Fruit fly (Drosophila melanogaster) whole organism, embryonic: Measurements from ENCODE around the gene UQCR-14.

Experiments
- Adf1 ChIP-seq: fragments of 200-800 bp; sonication (Bioruptor generic); IDR thresholded peaks from 2 replicates; pipeline ENCODE4 v1.3.6; 2022; ENCODE audit warnings: missing biosample characterization, missing genetic modification characterization
- CG10654 ChIP-seq: fragments of 200-800 bp; sonication (Bioruptor generic); optimal IDR thresholded peaks from 2 replicates; lab custom pipeline; 2016; ENCODE audit warnings: missing biosample characterization, missing genetic modification characterization
- CG11456 ChIP-seq: fragments of 200-800 bp; sonication (Bioruptor generic); IDR thresholded peaks from 3 replicates; pipeline ENCODE4 v1.3.6; 2022; ENCODE audit warnings: missing biosample characterization, missing genetic modification characterization
- CG11504 ChIP-seq: fragments of 200-800 bp; sonication (Bioruptor generic); optimal IDR thresholded peaks from 3 replicates; lab custom pipeline; 2019; ENCODE audit warnings: missing biosample characterization, mild to moderate bottlenecking, missing genetic modification characterization, moderate library complexity
- CG11560 ChIP-seq: fragments of 200-800 bp; sonication (Bioruptor generic); IDR thresholded peaks from 3 replicates; pipeline ENCODE4 v1.3.6; 2022; ENCODE audit warnings: missing biosample characterization, missing genetic modification characterization
- CG13123 ChIP-seq: fragments of 200-800 bp; sonication (Bioruptor generic); optimal IDR thresholded peaks from 2 replicates; lab custom pipeline; 2016; ENCODE audit warnings: missing biosample characterization, missing genetic modification characterization
- CG13296 ChIP-seq: fragments of 200-800 bp; sonication (Bioruptor generic); optimal IDR thresholded peaks from 3 replicates; lab custom pipeline; 2018; ENCODE audit warnings: missing biosample characterization, mild to moderate bottlenecking, missing genetic modification characterization
- CG15011 ChIP-seq: fragments of 200-800 bp; sonication (Bioruptor generic); optimal IDR thresholded peaks from 3 replicates; lab custom pipeline; 2018; ENCODE audit warnings: missing biosample characterization, mild to moderate bottlenecking, missing genetic modification characterization
- CG15073 ChIP-seq: fragments of 200-800 bp; sonication (Bioruptor generic); optimal IDR thresholded peaks from 2 replicates; lab custom pipeline; 2016; ENCODE audit warnings: missing biosample characterization, missing genetic modification characterization
- CG15479 ChIP-seq: fragments of 200-800 bp; sonication (Bioruptor generic); optimal IDR thresholded peaks from 3 replicates; lab custom pipeline; 2019; ENCODE audit warnings: missing biosample characterization, mild to moderate bottlenecking, missing genetic modification characterization, moderate library complexity
- CG17912 ChIP-seq: fragments of 200-800 bp; sonication (Bioruptor generic); optimal IDR thresholded peaks from 2 replicates; lab custom pipeline; 2018; ENCODE audit warnings: missing biosample characterization, mild to moderate bottlenecking, missing genetic modification characterization
- CG18619 ChIP-seq: fragments of 200-800 bp; sonication (Bioruptor generic); optimal IDR thresholded peaks from 3 replicates; lab custom pipeline; 2017; ENCODE audit warnings: missing biosample characterization, mild to moderate bottlenecking, missing genetic modification characterization
- CG31365 ChIP-seq: fragments of 200-800 bp; sonication (Bioruptor generic); optimal IDR thresholded peaks from 2 replicates; lab custom pipeline; 2018; ENCODE audit warnings: missing biosample characterization, mild to moderate bottlenecking, missing genetic modification characterization
- CG32532 ChIP-seq: fragments of 200-800 bp; sonication (Bioruptor generic); IDR thresholded peaks from 2 replicates; pipeline ENCODE4 v1.3.6; 2022; ENCODE audit warnings: missing biosample characterization, missing genetic modification characterization
- CG34224 ChIP-seq: fragments of 200-800 bp; sonication (Bioruptor generic); IDR thresholded peaks from 3 replicates; pipeline ENCODE4 v1.3.6; 2022; ENCODE audit warnings: missing biosample characterization, missing genetic modification characterization; ENCODE audit not compliant: partially characterized antibody
- CG34376 ChIP-seq: fragments of 200-800 bp; sonication (Bioruptor generic); optimal IDR thresholded peaks from 2 replicates; lab custom pipeline; 2018; ENCODE audit warnings: missing biosample characterization, mild to moderate bottlenecking, missing genetic modification characterization
- CG42726 ChIP-seq: fragments of 200-800 bp; sonication (Bioruptor generic); IDR thresholded peaks from 2 replicates; pipeline ENCODE4 v1.3.6; 2022; ENCODE audit warnings: missing biosample characterization, missing genetic modification characterization; ENCODE audit not compliant: partially characterized antibody
- CG4424 ChIP-seq: fragments of 200-800 bp; sonication (Bioruptor generic); optimal IDR thresholded peaks from 3 replicates; lab custom pipeline; 2016; ENCODE audit warnings: missing biosample characterization, missing genetic modification characterization
- CG4617 ChIP-seq: fragments of 200-800 bp; sonication (Bioruptor generic); optimal IDR thresholded peaks from 3 replicates; lab custom pipeline; 2016; ENCODE audit warnings: missing biosample characterization, missing genetic modification characterization, borderline replicate concordance
- CG5953 ChIP-seq: fragments of 200-800 bp; sonication (Bioruptor generic); IDR thresholded peaks from 2 replicates; pipeline ENCODE4 v1.3.6; 2022; ENCODE audit warnings: missing biosample characterization, missing genetic modification characterization
- CG6175 ChIP-seq: fragments of 200-800 bp; sonication (Bioruptor generic); IDR thresholded peaks from 3 replicates; pipeline ENCODE4 v1.3.6; 2022; ENCODE audit warnings: missing biosample characterization, missing genetic modification characterization
- CG6272 ChIP-seq: fragments of 200-800 bp; sonication (Bioruptor generic); IDR thresholded peaks from 2 replicates; pipeline ENCODE4 v1.3.6; 2022; ENCODE audit warnings: missing biosample characterization, missing genetic modification characterization
- CG6791 ChIP-seq: fragments of 200-800 bp; sonication (Bioruptor generic); IDR thresholded peaks from 3 replicates; pipeline ENCODE4 v1.3.6; 2022; ENCODE audit warnings: missing biosample characterization, missing genetic modification characterization; ENCODE audit not compliant: partially characterized antibody
- CG6813 ChIP-seq: fragments of 200-800 bp; sonication (Bioruptor generic); optimal IDR thresholded peaks from 2 replicates; lab custom pipeline; 2017; ENCODE audit warnings: missing biosample characterization, missing genetic modification characterization, mild to moderate bottlenecking, moderate library complexity, missing genetic modification reagents
- CG8089 ChIP-seq: fragments of 200-800 bp; sonication (Bioruptor generic); optimal IDR thresholded peaks from 3 replicates; lab custom pipeline; 2016; ENCODE audit warnings: missing biosample characterization, missing genetic modification characterization
- CG8290 ChIP-seq, 3 experiments: fragments of 200-800 bp; sonication (Bioruptor generic); optimal IDR thresholded peaks; 2 replicates each; lab custom pipeline; 2016 to 2019; ENCODE audit warnings: missing biosample characterization in 3 of 3, missing genetic modification characterization in 3 of 3, mild to moderate bottlenecking in 2 of 3, moderate library complexity in 1 of 3
- CG8944 ChIP-seq: fragments of 200-800 bp; sonication (Bioruptor generic); optimal IDR thresholded peaks from 3 replicates; lab custom pipeline; 2016; ENCODE audit warnings: missing biosample characterization, missing genetic modification characterization
- CG9437 ChIP-seq: fragments of 200-800 bp; sonication (Bioruptor generic); optimal IDR thresholded peaks from 2 replicates; lab custom pipeline; 2018; ENCODE audit warnings: missing biosample characterization, mild to moderate bottlenecking, missing genetic modification characterization
- Dad ChIP-seq: fragments of 200-800 bp; sonication (Bioruptor generic); optimal IDR thresholded peaks from 3 replicates; lab custom pipeline; 2016; ENCODE audit warnings: missing biosample characterization, missing genetic modification characterization
- Dp ChIP-seq: fragments of 200-800 bp; sonication (Bioruptor generic); optimal IDR thresholded peaks from 2 replicates; lab custom pipeline; 2018; ENCODE audit warnings: missing biosample characterization, mild to moderate bottlenecking, missing genetic modification characterization, moderate library complexity
- Eip74EF ChIP-seq, 2 experiments: fragments of 200-800 bp in 1 of 2; fragments of >200 bp in 1 of 2; sonication (Bioruptor generic) in 1 of 2; optimal IDR thresholded peaks; 2 replicates each; lab custom pipeline; 2017 to 2019; ENCODE audit warnings: missing biosample characterization in 2 of 2, missing genetic modification characterization in 2 of 2, mild to moderate bottlenecking in 1 of 2, moderate library complexity in 1 of 2
- H15 ChIP-seq: fragments of 200-800 bp; sonication (Bioruptor generic); IDR thresholded peaks from 3 replicates; pipeline ENCODE4 v1.3.6; 2022; ENCODE audit warnings: missing biosample characterization, missing genetic modification characterization
- Hmr ChIP-seq: fragments of 200-800 bp; sonication (Bioruptor generic); optimal IDR thresholded peaks from 3 replicates; lab custom pipeline; 2017; ENCODE audit warnings: mild to moderate bottlenecking, missing biosample characterization, missing genetic modification reagents, missing genetic modification characterization
- Lim3 ChIP-seq: fragments of 200-800 bp; sonication (Bioruptor generic); IDR thresholded peaks from 2 replicates; pipeline ENCODE4 v1.3.6; 2022; ENCODE audit warnings: missing biosample characterization, missing genetic modification characterization
- TFAM ChIP-seq: fragments of 200-800 bp; sonication (Bioruptor generic); optimal IDR thresholded peaks from 2 replicates; lab custom pipeline; 2017; ENCODE audit warnings: missing biosample characterization, missing genetic modification characterization, inconsistent platforms
- ac ChIP-seq: fragments of 200-800 bp; sonication (Bioruptor generic); optimal IDR thresholded peaks from 3 replicates; lab custom pipeline; 2017; ENCODE audit warnings: missing biosample characterization, mild to moderate bottlenecking, missing genetic modification characterization
- al ChIP-seq: fragments of 200-800 bp; sonication (Bioruptor generic); IDR thresholded peaks from 2 replicates; pipeline ENCODE4 v1.3.6; 2022; ENCODE audit warnings: missing biosample characterization, missing genetic modification characterization
- az2 ChIP-seq: fragments of 200-800 bp; sonication (Bioruptor generic); optimal IDR thresholded peaks from 3 replicates; lab custom pipeline; 2016; ENCODE audit warnings: missing biosample characterization, missing genetic modification characterization
- chn ChIP-seq: fragments of 200-800 bp; sonication (Bioruptor generic); optimal IDR thresholded peaks from 2 replicates; lab custom pipeline; 2016; ENCODE audit warnings: missing biosample characterization, missing genetic modification characterization
- corto ChIP-seq: fragments of 200-800 bp; sonication (Bioruptor generic); optimal IDR thresholded peaks from 2 replicates; lab custom pipeline; 2016; ENCODE audit warnings: missing biosample characterization, mild to moderate bottlenecking, missing genetic modification characterization, moderate library complexity
- croc ChIP-seq: fragments of 200-800 bp; sonication (Bioruptor generic); conservative IDR thresholded peaks from 3 replicates; pipeline ENCODE4 v1.3.6; 2022; ENCODE audit warnings: missing biosample characterization, missing genetic modification characterization
- gsb ChIP-seq: fragments of 200-800 bp; sonication (Bioruptor generic); IDR thresholded peaks from 2 replicates; pipeline ENCODE4 v1.3.6; 2022; ENCODE audit warnings: missing biosample characterization, missing genetic modification characterization
- ken ChIP-seq: fragments of 200-800 bp; sonication (Bioruptor generic); IDR thresholded peaks from 3 replicates; pipeline ENCODE4 v1.3.6; 2022; ENCODE audit warnings: missing biosample characterization, missing genetic modification characterization
- lmd ChIP-seq: fragments of 200-800 bp; sonication (Bioruptor generic); IDR thresholded peaks from 2 replicates; pipeline ENCODE4 v1.3.6; 2022; ENCODE audit warnings: missing biosample characterization, missing genetic modification characterization
- luna ChIP-seq: fragments of 200-800 bp; sonication (Bioruptor generic); optimal IDR thresholded peaks from 2 replicates; lab custom pipeline; 2016; ENCODE audit warnings: missing biosample characterization, missing genetic modification characterization
- mam ChIP-seq: fragments of 200-800 bp; sonication (Bioruptor generic); optimal IDR thresholded peaks from 3 replicates; lab custom pipeline; 2016; ENCODE audit warnings: missing biosample characterization, missing genetic modification characterization
- sima ChIP-seq: fragments of 200-800 bp; sonication (Bioruptor generic); optimal IDR thresholded peaks from 2 replicates; lab custom pipeline; 2016; ENCODE audit warnings: missing biosample characterization, missing genetic modification characterization
- sob ChIP-seq: fragments of 200-800 bp; sonication (Bioruptor generic); IDR thresholded peaks from 2 replicates; pipeline ENCODE4 v1.3.6; 2022; ENCODE audit warnings: missing biosample characterization, missing genetic modification characterization
- sr ChIP-seq: fragments of 200-800 bp; sonication (Bioruptor generic); IDR thresholded peaks from 3 replicates; pipeline ENCODE4 v1.3.6; 2022; ENCODE audit warnings: missing biosample characterization, missing genetic modification characterization
- wek ChIP-seq: fragments of 200-800 bp; sonication (Bioruptor generic); optimal IDR thresholded peaks from 3 replicates; lab custom pipeline; 2018; ENCODE audit warnings: missing biosample characterization, mild to moderate bottlenecking, missing genetic modification characterization, moderate library complexity
- z ChIP-seq: fragments of 200-800 bp; sonication (Bioruptor generic); IDR thresholded peaks from 3 replicates; pipeline ENCODE4 v1.3.6; 2022; ENCODE audit warnings: missing biosample characterization, missing genetic modification characterization

UQCR-14 gene

dm6 chrX:16275854-16276338, 10.2 kb upstream of the UQCR-14 start, which contains the start of the genes kat80 and Prosalpha4 (continued):
- TF ChIP-seq CG8944 (GFP tag; lab: Kevin White, UChicago) = no peak
- peak; percentile 41; the same call in 1 of the 2 replicates for TF ChIP-seq CG42726 (GFP tag; lab: Robert Waterston, UW)
- TF ChIP-seq CG11504 (tag; lab: Kevin White, UChicago) = peak; percentile 55
- no peak for TF ChIP-seq TFAM (GFP tag; lab: Kevin White, UChicago)
- TF ChIP-seq CG8089 (GFP tag; lab: Kevin White, UChicago) = no peak
- TF ChIP-seq Eip74EF (GFP tag; optimal IDR thresholded peaks at IDR 0.05; lab: Kevin White, UChicago) = no peak
- peak; percentile 42; the same call in 2 of the 3 replicates for TF ChIP-seq CG6791 (GFP tag; lab: Robert Waterston, UW)
- no peak for TF ChIP-seq corto (GFP tag; lab: Kevin White, UChicago)
- TF ChIP-seq sr = no peak
- no peak for TF ChIP-seq CG6175 (GFP tag; lab: Robert Waterston, UW)
- no peak for TF ChIP-seq CG15479 (GFP tag; lab: Kevin White, UChicago)
- peak; percentile 55 for TF ChIP-seq CG34224 (GFP tag; lab: Robert Waterston, UW)
- TF ChIP-seq CG4617 (GFP tag; lab: Kevin White, UChicago) = no peak
- no peak for TF ChIP-seq CG18619 (GFP tag; lab: Kevin White, UChicago)
- TF ChIP-seq luna = no peak
- TF ChIP-seq sob (GFP tag; lab: Robert Waterston, UW) = peak; percentile 42; the same call in 1 of the 2 replicates
- TF ChIP-seq CG6272 (GFP tag; lab: Robert Waterston, UW) = no peak
- TF ChIP-seq CG13296 (GFP tag; lab: Kevin White, UChicago) = peak; percentile 32
- no peak for TF ChIP-seq Adf1 (GFP tag; lab: Robert Waterston, UW)
- no peak for TF ChIP-seq CG15073
- no peak for TF ChIP-seq CG5953 (GFP tag; lab: Robert Waterston, UW)
- TF ChIP-seq CG11560 = no peak
- no peak for TF ChIP-seq Dad (GFP tag; lab: Kevin White, UChicago)
- no peak; the same call in 1 of the 2 replicates for TF ChIP-seq al (GFP tag; lab: Robert Waterston, UW)
- no peak for TF ChIP-seq mam (GFP tag; lab: Kevin White, UChicago)
- peak; percentile 58; the same call in 1 of the 2 replicates for TF ChIP-seq CG32532 (GFP tag; lab: Robert Waterston, UW)
- TF ChIP-seq wek = no peak
- peak; percentile 29 for TF ChIP-seq CG4424
- no peak for TF ChIP-seq ac (GFP tag; lab: Kevin White, UChicago)
- TF ChIP-seq Hmr (GFP tag; lab: Kevin White, UChicago) = peak; percentile 15
- no peak for TF ChIP-seq CG11456
- TF ChIP-seq ken (GFP tag; lab: Robert Waterston, UW) = no peak
- no peak for TF ChIP-seq az2 (GFP tag; lab: Kevin White, UChicago)
- peak; percentile 60 for TF ChIP-seq CG17912
- no peak for TF ChIP-seq CG13123 (GFP tag; lab: Kevin White, UChicago)
- TF ChIP-seq chn (GFP tag; lab: Kevin White, UChicago) = no peak
- no peak for TF ChIP-seq lmd
- no peak for TF ChIP-seq CG34376 (GFP tag; lab: Kevin White, UChicago)
- TF ChIP-seq CG15011 = no peak
- TF ChIP-seq H15 (GFP tag; lab: Robert Waterston, UW) = no peak
- peak; percentile 19 for TF ChIP-seq CG9437 (GFP tag; lab: Kevin White, UChicago)
- peak; percentile 75 for TF ChIP-seq CG8290 (GFP tag; optimal IDR thresholded peaks at IDR 0.05; lab: Kevin White, UChicago)
- no peak for TF ChIP-seq CG8290 (tag; optimal IDR thresholded peaks at IDR 0.05; lab: Kevin White, UChicago)
- no peak for TF ChIP-seq gsb (GFP tag; lab: Robert Waterston, UW)
- TF ChIP-seq sima = no peak
- no peak for TF ChIP-seq CG31365 (tag; lab: Kevin White, UChicago)
- TF ChIP-seq CG10654 = peak; percentile 1
- peak; percentile 22 for TF ChIP-seq Dp
- TF ChIP-seq CG6813 (GFP tag; lab: Kevin White, UChicago) = no peak
- no peak for TF ChIP-seq z (GFP tag; lab: Robert Waterston, UW)
- no peak for TF ChIP-seq Lim3
- TF ChIP-seq croc (GFP tag; lab: Robert Waterston, UW) = no peak
